Worm (Caenorhabditis elegans): ENCODE results near the gene F31F7.2.
A peak's percentile ranks its signal among the peaks of the same experiment; 100 is the strongest.

The F31F7.2 gene

ce11 chrV:6224494-6224959, 46.1 kb upstream of the F31F7.2 start (continued):
- TF ChIP-seq pha-4 (GFP tag; IDR thresholded peaks at IDR 0.05) (peak; percentile 88), pha-4 (tag; optimal IDR thresholded peaks at IDR 0.05) (peak; percentile 61), nhr-102 (tag; optimal IDR thresholded peaks at IDR 0.05) (peak; percentile 92), nhr-11 (tag; optimal IDR thresholded peaks at IDR 0.05) (peak; percentile 91), ceh-20 (GFP tag; IDR thresholded peaks at IDR 0.05) (peak; percentile 95; the same call in 1 of the 2 replicates)

- TF ChIP-seq lin-38 (GFP tag; IDR thresholded peaks at IDR 0.05) (no peak), dmd-9 (GFP tag; IDR thresholded peaks at IDR 0.05) (no peak), lin-1 (GFP tag; IDR thresholded peaks at IDR 0.05) (no peak), mep-1 (tag; optimal IDR thresholded peaks at IDR 0.05) (no peak), Y48G9A.11 (GFP tag; IDR thresholded peaks at IDR 0.05) (no peak), snpc-4 (tag; optimal IDR thresholded peaks at IDR 0.05) (no peak), Y105C5A.15 (GFP tag; IDR thresholded peaks at IDR 0.05) (no peak), daf-8 (GFP tag; IDR thresholded peaks at IDR 0.05) (no peak), unc-62 (GFP tag; optimal IDR thresholded peaks at IDR 0.05 in 1 of 2) (peak in 1 of 2 experiments; percentile 97), unc-62 (tag; optimal IDR thresholded peaks at IDR 0.05) (no peak), Y75B8A.6 (GFP tag; IDR thresholded peaks at IDR 0.05) (peak; percentile 10; the same call in 1 of the 2 replicates), ceh-62 (tag; optimal IDR thresholded peaks at IDR 0.05) (no peak), nhr-25 (tag; optimal IDR thresholded peaks at IDR 0.05; ENCODE audit: borderline replicate concordance, insufficient read depth) (no peak), mes-2 (tag; optimal IDR thresholded peaks at IDR 0.05; ENCODE audit: poor library complexity, severe bottlenecking) (peak; percentile 52), set-16 (GFP tag; IDR thresholded peaks at IDR 0.05) (no peak), lin-29 (GFP tag; IDR thresholded peaks at IDR 0.05) (no peak), unc-130 (GFP tag; optimal IDR thresholded peaks at IDR 0.05) (no peak), ceh-20 (GFP tag; IDR thresholded peaks at IDR 0.05) (no peak), zag-1 (tag; optimal IDR thresholded peaks at IDR 0.05) (no peak), mdt-29 (GFP tag; IDR thresholded peaks at IDR 0.05) (no peak), T20F7.1 (GFP tag; optimal IDR thresholded peaks at IDR 0.05) (no peak), lir-3 (tag; optimal IDR thresholded peaks at IDR 0.05) (no peak), nhr-28 (tag; optimal IDR thresholded peaks at IDR 0.05) (no peak), daf-19 (GFP tag; conservative IDR thresholded peaks at IDR 0.05) (no peak), nhr-6 (tag; optimal IDR thresholded peaks at IDR 0.05) (no peak), spr-1 (tag; optimal IDR thresholded peaks at IDR 0.05) (no peak), spr-3 (GFP tag; optimal IDR thresholded peaks at IDR 0.05) (peak; percentile 29), ceh-28 (tag; optimal IDR thresholded peaks at IDR 0.05) (no peak), zip-2 (tag; optimal IDR thresholded peaks at IDR 0.05) (no peak), ceh-82 (tag; optimal IDR thresholded peaks at IDR 0.05) (no peak), zfp-3 (GFP tag; conservative IDR thresholded peaks at IDR 0.05) (no peak), skn-1 (tag; optimal IDR thresholded peaks at IDR 0.05) (no peak), F49E8.2 (tag; optimal IDR thresholded peaks at IDR 0.05; ENCODE audit: borderline replicate concordance) (no peak), F10B5.3 (tag; optimal IDR thresholded peaks at IDR 0.05) (no peak), Y5F2A.4 (GFP tag; optimal IDR thresholded peaks at IDR 0.05) (no peak), ZK337.2 (GFP tag; IDR thresholded peaks at IDR 0.05) (no peak; the same call in 1 of the 2 replicates), attf-4 (tag; optimal IDR thresholded peaks at IDR 0.05) (no peak), lin-15B (tag; optimal IDR thresholded peaks at IDR 0.05) (no peak), ZK546.5 (tag; optimal IDR thresholded peaks at IDR 0.05) (no peak), madf-5 (GFP tag; IDR thresholded peaks at IDR 0.05) (no peak), duxl-1 (tag; optimal IDR thresholded peaks at IDR 0.05; ENCODE audit: poor library complexity) (peak; percentile 37), hlh-30 (tag; optimal IDR thresholded peaks at IDR 0.05; ENCODE audit: insufficient read depth) (no peak), php-3 (GFP tag; IDR thresholded peaks at IDR 0.05) (peak; percentile 9; the same call in 1 of the 2 replicates), nhr-77 (tag; optimal IDR thresholded peaks at IDR 0.05) (peak; percentile 34), egl-43 (GFP tag; IDR thresholded peaks at IDR 0.05) (no peak)
Measured at ce11 chrV:6224984-6225617, 45.6 kb upstream of the F31F7.2 start.
